Worm (Caenorhabditis elegans) whole organism, late embryonic: Measurements from ENCODE around the gene clec-121.

Experiments
- ceh-24 ChIP-seq: sonication (generic microtip); optimal IDR thresholded peaks from 2 replicates; lab custom pipeline; 2016; ENCODE audit warnings: mild to moderate bottlenecking, missing genetic modification characterization, missing compliant biosample characterization
- pha-4 ChIP-seq: fragments of 150-350 bp; optimal IDR thresholded peaks from 2 replicates; lab custom pipeline; 2018; ENCODE audit warnings: missing biosample characterization, missing genetic modification reagents, missing genetic modification characterization
- tbx-7 ChIP-seq: sonication (generic microtip); optimal IDR thresholded peaks from 2 replicates; lab custom pipeline; 2016; ENCODE audit warnings: missing genotype, missing genetic modification characterization, missing compliant biosample characterization
- ttx-3 ChIP-seq: sonication (generic microtip); optimal IDR thresholded peaks from 2 replicates; lab custom pipeline; 2016; ENCODE audit warnings: missing genetic modification reagents, missing genetic modification characterization, missing compliant biosample characterization

DNA sequence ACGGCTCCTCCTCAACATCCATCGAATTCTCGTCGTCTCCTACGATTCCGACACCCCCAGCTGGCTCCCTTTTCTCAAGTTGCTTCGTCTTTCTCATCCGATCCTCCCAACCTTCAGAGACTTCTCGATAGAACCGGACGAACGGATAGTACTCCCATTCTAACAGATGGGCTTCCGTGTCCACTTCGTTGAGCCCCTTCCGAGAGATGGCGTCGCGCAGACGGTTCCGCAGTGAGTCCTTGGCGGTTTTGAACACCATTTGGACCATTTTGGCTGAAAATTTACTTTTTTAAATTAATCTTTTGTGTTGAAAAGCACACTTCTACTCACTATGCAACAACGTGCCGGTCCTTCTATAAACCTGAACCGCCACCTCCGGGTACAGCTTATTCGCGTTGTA lies 48.4 kb upstream of the clec-121 start:
- TF ChIP-seq ttx-3 (tag; lab: Kevin White, UChicago): no peak
- TF ChIP-seq pha-4 (tag; lab: Kevin White, UChicago): no peak
- TF ChIP-seq tbx-7 (tag; lab: Kevin White, UChicago): no peak
- no peak for TF ChIP-seq ceh-24 (tag; lab: Kevin White, UChicago)
